Fruit fly (Drosophila melanogaster): Measurements from ENCODE around the gene Tmem43.

DNA sequence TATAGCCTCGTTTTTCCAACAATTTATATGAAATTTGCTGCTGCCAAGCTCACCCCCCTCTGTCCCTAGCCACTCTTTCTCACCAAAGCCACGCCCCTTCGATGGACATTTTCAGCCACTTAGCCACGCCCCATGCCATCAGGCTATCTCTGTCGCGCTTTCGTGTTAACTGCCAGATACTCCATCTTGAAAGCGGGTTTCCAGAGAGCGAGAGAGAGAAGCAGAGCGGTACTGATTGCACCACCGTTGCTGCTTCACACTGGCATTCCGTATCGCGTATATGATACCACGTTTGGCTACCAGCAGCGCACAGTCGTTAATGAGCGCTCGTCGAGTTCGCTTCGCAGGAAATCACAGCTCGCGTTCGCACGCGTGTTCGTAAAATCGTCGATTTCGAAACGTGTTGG lies 33.0 kb upstream of the Tmem43 start, which contains the start of gene exex:
- TF ChIP-seq ovo (GFP tag; optimal IDR thresholded peaks at IDR 0.05) (no peak), CG7045 (GFP tag; optimal IDR thresholded peaks at IDR 0.05) (no peak), Mnt (GFP tag; optimal IDR thresholded peaks at IDR 0.05) (peak; percentile 35)

Data from whole organism, adult.